Worm (Caenorhabditis elegans): ENCODE results near the gene Y51A2D.21.

DNA sequence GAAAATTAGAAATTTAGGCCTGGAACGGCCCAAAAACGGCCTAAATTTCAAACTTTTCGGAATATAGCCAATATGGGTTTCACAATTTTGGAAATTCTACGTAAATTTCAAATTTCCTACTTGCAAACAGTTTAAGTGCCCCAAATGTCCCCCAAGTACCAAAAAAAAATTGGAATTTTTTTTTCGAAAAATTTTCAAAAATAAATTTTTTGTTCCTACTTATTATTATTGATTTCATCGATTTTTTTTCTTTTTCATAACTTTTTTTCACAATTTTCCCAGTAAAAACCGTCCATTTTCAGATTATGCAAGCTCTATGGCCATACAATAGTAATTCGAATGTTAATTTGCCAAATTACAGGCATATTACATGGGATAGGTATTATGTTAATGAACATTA, at the start of gene Y51A2D.21:
- no peak for TF ChIP-seq pqm-1 (tag; optimal IDR thresholded peaks at IDR 0.05)
- TF ChIP-seq zag-1 (tag; optimal IDR thresholded peaks at IDR 0.05), result no peak
- no peak for TF ChIP-seq lin-39 (tag; optimal IDR thresholded peaks at IDR 0.05)
- no peak for TF ChIP-seq nhr-76 (tag; optimal IDR thresholded peaks at IDR 0.05)
- no peak for TF ChIP-seq snpc-4 (tag; optimal IDR thresholded peaks at IDR 0.05)
- TF ChIP-seq fos-1 (tag; optimal IDR thresholded peaks at IDR 0.05), result no peak
- TF ChIP-seq unc-62 (GFP tag; optimal IDR thresholded peaks at IDR 0.05), result no peak
- no peak for TF ChIP-seq ztf-4 (tag; optimal IDR thresholded peaks at IDR 0.05)
